Worm (Caenorhabditis elegans) whole organism, young adult: ENCODE data around the gene srz-59.

ENCODE experiments used
- F57C9.4 ChIP-seq: sonication (generic microtip); optimal IDR thresholded peaks from 2 replicates; lab custom pipeline; 2017; ENCODE audit warnings: mild to moderate bottlenecking, missing genetic modification characterization, missing compliant biosample characterization
- Y56A3A.18 ChIP-seq: fragments of 200-800 bp; sonication (Bioruptor generic); IDR thresholded peaks from 2 replicates; pipeline ENCODE4 v1.3.6; 2022; ENCODE audit warnings: missing genetic modification reagents, missing genetic modification characterization, missing compliant biosample characterization
- Y79H2A.3 ChIP-seq: fragments of 200-800 bp; sonication (Bioruptor generic); conservative IDR thresholded peaks from 2 replicates; pipeline ENCODE4 v1.3.6; 2022; ENCODE audit warnings: missing genetic modification reagents, missing genetic modification characterization, missing compliant biosample characterization
- ama-1 ChIP-seq, 3 experiments: fragments of 150-350 bp in 1 of 3; sonication (generic microtip) in 2 of 3; optimal IDR thresholded peaks; 2 replicates each; lab custom pipeline; 2014 to 2018; ENCODE audit warnings: missing biosample characterization in 2 of 3, missing genetic modification characterization in 2 of 3, missing genetic modification reagents in 2 of 3
- ceh-58 ChIP-seq: fragments of 200-800 bp; sonication (Bioruptor generic); IDR thresholded peaks from 2 replicates; pipeline ENCODE4 v1.3.6; 2022; ENCODE audit warnings: missing genetic modification characterization, missing compliant biosample characterization
- dpl-1 ChIP-seq: fragments of 150-350 bp; optimal IDR thresholded peaks from 2 replicates; lab custom pipeline; 2014; ENCODE audit warnings: missing biosample characterization, missing genetic modification reagents, missing genetic modification characterization
- let-526 ChIP-seq: fragments of 200-800 bp; sonication (Bioruptor generic); IDR thresholded peaks from 2 replicates; pipeline ENCODE4 v1.3.6; 2022; ENCODE audit warnings: missing genetic modification reagents, missing genetic modification characterization, missing compliant biosample characterization
- lsy-27 ChIP-seq: sonication (generic microtip); optimal IDR thresholded peaks from 2 replicates; lab custom pipeline; 2017; ENCODE audit warnings: missing genetic modification characterization, mild to moderate bottlenecking, missing compliant biosample characterization, antibody characterized with exemption, missing genotype, borderline replicate concordance; ENCODE audit not compliant: insufficient read depth
- madf-3 ChIP-seq: fragments of 200-800 bp; sonication (Bioruptor generic); IDR thresholded peaks from 2 replicates; pipeline ENCODE4 v1.3.6; 2022; ENCODE audit warnings: missing genetic modification reagents, missing genetic modification characterization, missing compliant biosample characterization
- pha-4 ChIP-seq: fragments of 150-350 bp; sonication (generic microtip); optimal IDR thresholded peaks from 2 replicates; lab custom pipeline; 2014; ENCODE audit warnings: missing biosample characterization, missing genetic modification reagents, missing genetic modification characterization
- snpc-4 ChIP-seq, 5 experiments: fragments of 150-350 bp in 1 of 5; sonication (generic microtip) in 4 of 5; optimal IDR thresholded peaks; 2 replicates each; lab custom pipeline; 2014 to 2018; ENCODE audit warnings: missing genetic modification characterization in 5 of 5, missing biosample characterization in 3 of 5, antibody characterized with exemption in 2 of 5, mild to moderate bottlenecking in 2 of 5, missing compliant biosample characterization in 2 of 5, missing genotype in 2 of 5, moderate library complexity in 2 of 5, missing genetic modification reagents in 1 of 5
- sptf-2 ChIP-seq: fragments of 200-800 bp; sonication (Bioruptor generic); optimal IDR thresholded peaks from 2 replicates; lab custom pipeline; 2018; ENCODE audit warnings: mild to moderate bottlenecking, missing genetic modification characterization, missing compliant biosample characterization
- tbp1 ChIP-seq: fragments of 200-800 bp; sonication (Bioruptor generic); optimal IDR thresholded peaks from 2 replicates; lab custom pipeline; 2018; ENCODE audit warnings: mild to moderate bottlenecking, missing genetic modification characterization, missing compliant biosample characterization

ce11 chrIV:14083505-14083904, 48.4 kb upstream of the srz-59 start, which contains the start of gene F52B11.2:
- TF ChIP-seq pha-4 (tag; lab: Kevin White, UChicago) (no peak), snpc-4 (GFP tag; optimal IDR thresholded peaks at IDR 0.05; lab: Kevin White, UChicago) (no peak), snpc-4 (tag; optimal IDR thresholded peaks at IDR 0.05; lab: Kevin White, UChicago) (peak in 2 of 4 experiments; percentile 7 to 63), tbp1 (GFP tag; lab: Kevin White, UChicago) (no peak), Y56A3A.18 (GFP tag; lab: Robert Waterston, UW) (no peak), madf-3 (no peak; the same call in 1 of the 2 replicates), lsy-27 (tag; lab: Kevin White, UChicago) (no peak), ceh-58 (GFP tag; lab: Robert Waterston, UW) (0 out of 2 replicates have a peak, but pooled peaks have one; percentile 37), F57C9.4 (no peak), Y79H2A.3 (GFP tag; lab: Robert Waterston, UW) (peak; percentile 81; the same call in 1 of the 2 replicates), sptf-2 (GFP tag; lab: Kevin White, UChicago) (no peak), dpl-1 (GFP tag; lab: Kevin White, UChicago) (no peak), ama-1 (optimal IDR thresholded peaks at IDR 0.05; lab: Kevin White, UChicago) (no peak), ama-1 (GFP tag; optimal IDR thresholded peaks at IDR 0.05; lab: Kevin White, UChicago) (no peak), let-526 (0 out of 2 replicates have a peak, but pooled peaks have one; percentile 26)
